Fruit fly (Drosophila melanogaster) whole organism, embryonic: Measurements from ENCODE around the gene CG42828.

Experiments used
- CG32772 ChIP-seq: fragments of 200-800 bp; sonication (Bioruptor generic); IDR thresholded peaks from 2 replicates; pipeline ENCODE4 v1.3.6; 2022; ENCODE audit warnings: missing biosample characterization, missing genetic modification characterization
- CG7556 ChIP-seq: fragments of 200-800 bp; sonication (Bioruptor generic); optimal IDR thresholded peaks from 2 replicates; lab custom pipeline; 2017; ENCODE audit warnings: missing biosample characterization, mild to moderate bottlenecking, missing genetic modification characterization
- Sox102F ChIP-seq: fragments of 200-800 bp; sonication (Bioruptor generic); optimal IDR thresholded peaks from 2 replicates; lab custom pipeline; 2018; ENCODE audit warnings: missing biosample characterization, mild to moderate bottlenecking, missing genetic modification characterization, moderate library complexity
- Sry-δ ChIP-seq: fragments of 200-800 bp; sonication (Bioruptor generic); optimal IDR thresholded peaks from 2 replicates; lab custom pipeline; 2016; ENCODE audit warnings: missing biosample characterization, missing genetic modification characterization

DNA sequence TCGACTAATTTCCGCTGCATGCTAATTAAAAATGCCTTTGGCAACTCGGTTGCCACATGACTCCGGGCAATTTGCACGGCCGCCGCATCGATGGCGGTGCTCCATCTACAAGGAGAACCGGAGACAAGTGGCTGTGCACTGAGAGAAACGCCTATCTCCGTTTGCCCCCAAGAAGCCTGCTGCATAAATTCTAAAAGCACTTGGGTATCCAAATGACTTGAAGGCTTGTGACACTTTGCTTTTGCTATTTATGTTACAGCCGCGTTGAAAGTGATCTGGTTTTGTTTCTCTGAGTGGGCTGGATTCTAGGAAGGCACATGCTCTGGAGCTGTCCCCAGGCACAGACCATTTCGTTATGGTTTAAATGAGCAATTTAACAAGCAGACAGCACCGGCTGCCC lies 18.7 kb downstream of the CG42828 start:
- TF ChIP-seq CG32772 (GFP tag; lab: Robert Waterston, UW) (no peak), Sox102F (GFP tag; lab: Kevin White, UChicago) (no peak), CG7556 (GFP tag; lab: Kevin White, UChicago) (no peak), Sry-δ (no peak)
